Fruit fly (Drosophila melanogaster) whole organism, embryonic: ENCODE data around the gene GCC88.
A peak's percentile ranks its signal among the peaks of the same experiment; 100 is the strongest.

Experiments
- ATbp ChIP-seq: fragments of 200-800 bp; sonication (Bioruptor generic); optimal IDR thresholded peaks from 2 replicates; lab custom pipeline; 2017; ENCODE audit warnings: missing biosample characterization, mild to moderate bottlenecking, missing genetic modification characterization, missing genetic modification reagents
- Ada2b ChIP-seq: fragments of 200-800 bp; sonication (Bioruptor generic); IDR thresholded peaks from 2 replicates; pipeline ENCODE4 v1.3.6; 2022; ENCODE audit warnings: missing biosample characterization, missing genetic modification characterization
- Asciz ChIP-seq: fragments of 200-800 bp; sonication (Bioruptor generic); optimal IDR thresholded peaks from 2 replicates; lab custom pipeline; 2017; ENCODE audit warnings: missing biosample characterization, mild to moderate bottlenecking, missing genetic modification characterization, missing genetic modification reagents
- CG10654 ChIP-seq: fragments of 200-800 bp; sonication (Bioruptor generic); optimal IDR thresholded peaks from 2 replicates; lab custom pipeline; 2016; ENCODE audit warnings: missing biosample characterization, missing genetic modification characterization
- CG11398 ChIP-seq: fragments of 200-800 bp; sonication (Bioruptor generic); optimal IDR thresholded peaks from 2 replicates; lab custom pipeline; 2016; ENCODE audit warnings: missing biosample characterization, missing genetic modification characterization
- CG13287 ChIP-seq: fragments of 200-800 bp; sonication (Bioruptor generic); IDR thresholded peaks from 2 replicates; pipeline ENCODE4 v1.3.6; 2022; ENCODE audit warnings: missing biosample characterization, missing genetic modification characterization; ENCODE audit not compliant: partially characterized antibody
- CG14050 ChIP-seq: fragments of 200-800 bp; sonication (Bioruptor generic); IDR thresholded peaks from 3 replicates; pipeline ENCODE4 v1.3.6; 2022; ENCODE audit warnings: missing biosample characterization, missing genetic modification characterization
- CG15696 ChIP-seq: fragments of 200-800 bp; sonication (Bioruptor generic); optimal IDR thresholded peaks from 2 replicates; lab custom pipeline; 2019; ENCODE audit warnings: missing biosample characterization, mild to moderate bottlenecking, missing genetic modification characterization, moderate library complexity
- CG1603 ChIP-seq: fragments of 200-800 bp; sonication (Bioruptor generic); optimal IDR thresholded peaks from 2 replicates; lab custom pipeline; 2019; ENCODE audit warnings: missing biosample characterization, mild to moderate bottlenecking, missing genetic modification characterization, moderate library complexity
- CG18262 ChIP-seq: fragments of 200-800 bp; optimal IDR thresholded peaks from 3 replicates; lab custom pipeline; 2019; ENCODE audit warnings: missing biosample characterization, mild to moderate bottlenecking, missing genetic modification characterization, moderate library complexity
- CG1832 ChIP-seq: fragments of 200-800 bp; sonication (Bioruptor generic); optimal IDR thresholded peaks from 2 replicates; lab custom pipeline; 2017; ENCODE audit warnings: missing biosample characterization, mild to moderate bottlenecking, missing genetic modification characterization, inconsistent platforms
- CG2129 ChIP-seq: fragments of 200-800 bp; sonication (Bioruptor generic); IDR thresholded peaks from 2 replicates; pipeline ENCODE4 v1.3.6; 2022; ENCODE audit warnings: missing biosample characterization, missing genetic modification characterization; ENCODE audit not compliant: partially characterized antibody
- CG2199 ChIP-seq: fragments of 200-800 bp; sonication (Bioruptor generic); IDR thresholded peaks from 3 replicates; pipeline ENCODE4 v1.3.6; 2022; ENCODE audit warnings: missing biosample characterization, missing genetic modification characterization
- CG2678 ChIP-seq: fragments of 200-800 bp; sonication (Bioruptor generic); optimal IDR thresholded peaks from 3 replicates; lab custom pipeline; 2019; ENCODE audit warnings: missing biosample characterization, mild to moderate bottlenecking, missing genetic modification characterization, moderate library complexity
- CG2889 ChIP-seq: fragments of 200-800 bp; sonication (Bioruptor generic); IDR thresholded peaks from 3 replicates; pipeline ENCODE4 v1.3.6; 2022; ENCODE audit warnings: missing biosample characterization, missing genetic modification characterization
- CG31388 ChIP-seq: fragments of 200-800 bp; sonication (Bioruptor generic); optimal IDR thresholded peaks from 2 replicates; lab custom pipeline; 2016; ENCODE audit warnings: missing biosample characterization, missing genetic modification characterization
- CG4360 ChIP-seq: fragments of 200-800 bp; sonication (Bioruptor generic); IDR thresholded peaks from 2 replicates; pipeline ENCODE4 v1.3.6; 2022; ENCODE audit warnings: missing biosample characterization, missing genetic modification characterization
- CG4820 ChIP-seq: fragments of 200-800 bp; sonication (Bioruptor generic); optimal IDR thresholded peaks from 3 replicates; lab custom pipeline; 2016; ENCODE audit warnings: missing biosample characterization, missing genetic modification characterization
- CG8388 ChIP-seq: fragments of 200-800 bp; sonication (Bioruptor generic); optimal IDR thresholded peaks from 2 replicates; lab custom pipeline; 2019; ENCODE audit warnings: missing biosample characterization, mild to moderate bottlenecking, missing genetic modification characterization, moderate library complexity
- CG9215 ChIP-seq: fragments of 200-800 bp; sonication (Bioruptor generic); IDR thresholded peaks from 2 replicates; pipeline ENCODE4 v1.3.6; 2022; ENCODE audit warnings: missing biosample characterization, missing genetic modification characterization
- Dfd ChIP-seq, 2 experiments: fragments of >200 bp; optimal IDR thresholded peaks; 2 replicates each; lab custom pipeline; 2017; ENCODE audit warnings: missing biosample characterization in 2 of 2, missing genetic modification characterization in 2 of 2
- Eip74EF ChIP-seq, 2 experiments: fragments of 200-800 bp in 1 of 2; fragments of >200 bp in 1 of 2; sonication (Bioruptor generic) in 1 of 2; optimal IDR thresholded peaks; 2 replicates each; lab custom pipeline; 2017 to 2019; ENCODE audit warnings: missing biosample characterization in 2 of 2, missing genetic modification characterization in 2 of 2, mild to moderate bottlenecking in 1 of 2, moderate library complexity in 1 of 2
- GATAe ChIP-seq: fragments of 200-800 bp; sonication (Bioruptor generic); conservative IDR thresholded peaks from 2 replicates; pipeline ENCODE4 v1.3.6; 2022; ENCODE audit warnings: missing biosample characterization, missing genetic modification characterization
- HHEX ChIP-seq: fragments of 200-800 bp; sonication (Bioruptor generic); optimal IDR thresholded peaks from 3 replicates; lab custom pipeline; 2017; ENCODE audit warnings: missing biosample characterization, mild to moderate bottlenecking, missing genetic modification characterization, missing genetic modification reagents
- Hey ChIP-seq: fragments of 200-800 bp; sonication (Bioruptor generic); optimal IDR thresholded peaks from 3 replicates; lab custom pipeline; 2018; ENCODE audit warnings: missing biosample characterization, mild to moderate bottlenecking, missing genetic modification characterization
- Hmr ChIP-seq: fragments of 200-800 bp; sonication (Bioruptor generic); optimal IDR thresholded peaks from 3 replicates; lab custom pipeline; 2017; ENCODE audit warnings: mild to moderate bottlenecking, missing biosample characterization, missing genetic modification reagents, missing genetic modification characterization
- Hr78 ChIP-seq, 2 experiments: fragments of 200-800 bp in 1 of 2; fragments of >200 bp in 1 of 2; sonication (Bioruptor generic) in 1 of 2; optimal IDR thresholded peaks; 2 replicates each; lab custom pipeline; 2017 to 2019; ENCODE audit warnings: missing biosample characterization in 2 of 2, missing genetic modification characterization in 2 of 2, mild to moderate bottlenecking in 1 of 2, moderate library complexity in 1 of 2
- MTF-1 ChIP-seq: fragments of 200-800 bp; sonication (Bioruptor generic); optimal IDR thresholded peaks from 2 replicates; lab custom pipeline; 2018; ENCODE audit warnings: missing biosample characterization, mild to moderate bottlenecking, missing genetic modification characterization, borderline replicate concordance
- Nf-YB ChIP-seq: fragments of 200-800 bp; sonication (Bioruptor generic); optimal IDR thresholded peaks from 3 replicates; lab custom pipeline; 2019; ENCODE audit warnings: missing biosample characterization, mild to moderate bottlenecking, missing genetic modification characterization, moderate library complexity
- Ptx1 ChIP-seq: fragments of 200-800 bp; sonication (Bioruptor generic); IDR thresholded peaks from 2 replicates; pipeline ENCODE4 v1.3.6; 2022; ENCODE audit warnings: missing biosample characterization, missing genetic modification characterization
- Side ChIP-seq: fragments of 200-800 bp; sonication (Bioruptor generic); optimal IDR thresholded peaks from 2 replicates; lab custom pipeline; 2016; ENCODE audit warnings: missing biosample characterization, missing genetic modification characterization
- Ssrp ChIP-seq: fragments of 200-800 bp; sonication (Bioruptor generic); optimal IDR thresholded peaks from 2 replicates; lab custom pipeline; 2018; ENCODE audit warnings: missing biosample characterization, mild to moderate bottlenecking, missing genetic modification characterization, moderate library complexity
- ara ChIP-seq: fragments of 200-800 bp; sonication (Bioruptor generic); IDR thresholded peaks from 2 replicates; pipeline ENCODE4 v1.3.6; 2022; ENCODE audit warnings: missing biosample characterization, missing genetic modification characterization
- ase ChIP-seq: fragments of 200-800 bp; sonication (Bioruptor generic); IDR thresholded peaks from 3 replicates; pipeline ENCODE4 v1.3.6; 2022; ENCODE audit warnings: missing biosample characterization, missing genetic modification characterization
- cas ChIP-seq: fragments of 200-800 bp; sonication (Bioruptor generic); IDR thresholded peaks from 2 replicates; pipeline ENCODE4 v1.3.6; 2022; ENCODE audit warnings: missing biosample characterization, missing genetic modification characterization
- crol ChIP-seq: fragments of 200-800 bp; sonication (Bioruptor generic); IDR thresholded peaks from 2 replicates; pipeline ENCODE4 v1.3.6; 2022; ENCODE audit warnings: missing biosample characterization, missing genetic modification characterization
- da ChIP-seq: fragments of 200-800 bp; sonication (Bioruptor generic); optimal IDR thresholded peaks from 2 replicates; lab custom pipeline; 2016; ENCODE audit warnings: missing biosample characterization, missing genetic modification characterization
- emc ChIP-seq: fragments of 200-800 bp; sonication (Bioruptor generic); optimal IDR thresholded peaks from 2 replicates; lab custom pipeline; 2016; ENCODE audit warnings: missing biosample characterization, missing genetic modification characterization
- fru ChIP-seq: fragments of >200 bp; optimal IDR thresholded peaks from 2 replicates; lab custom pipeline; 2017
- h ChIP-seq: fragments of >200 bp; optimal IDR thresholded peaks from 2 replicates; lab custom pipeline; 2017
- jumu ChIP-seq: fragments of 200-800 bp; sonication (Bioruptor generic); optimal IDR thresholded peaks from 3 replicates; lab custom pipeline; 2016; ENCODE audit warnings: missing biosample characterization, missing genetic modification characterization
- p53 ChIP-seq: fragments of 200-800 bp; sonication (Bioruptor generic); optimal IDR thresholded peaks from 2 replicates; lab custom pipeline; 2016; ENCODE audit warnings: missing biosample characterization, missing genetic modification characterization
- pita ChIP-seq: fragments of 200-800 bp; sonication (Bioruptor generic); optimal IDR thresholded peaks from 2 replicates; lab custom pipeline; 2017; ENCODE audit warnings: missing biosample characterization, mild to moderate bottlenecking, missing genetic modification characterization
- sd ChIP-seq: fragments of 200-800 bp; sonication (Bioruptor generic); optimal IDR thresholded peaks from 3 replicates; lab custom pipeline; 2018; ENCODE audit warnings: missing biosample characterization, mild to moderate bottlenecking, missing genetic modification characterization, moderate library complexity
- slou ChIP-seq: fragments of 200-800 bp; sonication (Bioruptor generic); optimal IDR thresholded peaks from 3 replicates; lab custom pipeline; 2016; ENCODE audit warnings: missing biosample characterization, missing genetic modification characterization
- ssp ChIP-seq: fragments of 200-800 bp; sonication (Bioruptor generic); IDR thresholded peaks from 2 replicates; pipeline ENCODE4 v1.3.6; 2022; ENCODE audit warnings: missing biosample characterization, missing genetic modification characterization
- tin ChIP-seq: fragments of 200-800 bp; sonication (Bioruptor generic); optimal IDR thresholded peaks from 3 replicates; lab custom pipeline; 2016; ENCODE audit warnings: missing biosample characterization, missing genetic modification characterization
- trem ChIP-seq: fragments of 200-800 bp; optimal IDR thresholded peaks from 3 replicates; lab custom pipeline; 2019; ENCODE audit warnings: missing biosample characterization, mild to moderate bottlenecking, missing genetic modification characterization, moderate library complexity
- tx ChIP-seq: fragments of 200-800 bp; sonication (Bioruptor generic); optimal IDR thresholded peaks from 2 replicates; lab custom pipeline; 2016; ENCODE audit warnings: missing biosample characterization, missing genetic modification characterization
- unc-4 ChIP-seq: fragments of 200-800 bp; sonication (Bioruptor generic); IDR thresholded peaks from 2 replicates; pipeline ENCODE4 v1.3.6; 2022; ENCODE audit warnings: missing biosample characterization, missing genetic modification characterization; ENCODE audit not compliant: partially characterized antibody
- vfl ChIP-seq: fragments of 200-800 bp; sonication (Bioruptor generic); optimal IDR thresholded peaks from 2 replicates; lab custom pipeline; 2016; ENCODE audit warnings: missing biosample characterization, missing genetic modification characterization

Gene GCC88

DNA sequence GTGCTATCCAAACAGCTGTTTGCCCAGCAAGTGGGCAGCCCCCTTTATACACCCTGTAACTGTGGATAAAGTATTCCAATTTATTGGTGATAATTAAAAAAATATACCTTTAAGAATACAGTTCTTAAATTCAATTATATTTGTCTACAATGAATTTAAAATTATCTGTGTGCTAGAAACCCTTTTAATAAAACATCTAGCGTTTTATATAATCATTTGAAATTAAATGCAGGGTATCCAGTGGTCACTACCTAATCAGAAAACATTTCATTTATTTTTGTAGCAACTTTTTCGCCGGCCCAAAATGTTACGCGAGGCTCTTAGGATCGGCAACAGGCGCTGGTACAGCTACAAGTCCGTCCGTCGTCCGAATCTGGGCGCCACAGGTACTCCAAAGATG lies 3.9 kb downstream of the GCC88 start, which contains the start of gene CG17726 (continued):
- no peak for TF ChIP-seq CG1832
- peak; percentile 54 for TF ChIP-seq emc (GFP tag; lab: Kevin White, UChicago)
- TF ChIP-seq Hey, result no peak
- TF ChIP-seq CG2678 (tag; lab: Kevin White, UChicago), result peak; percentile 98
- TF ChIP-seq CG13287 (GFP tag; lab: Robert Waterston, UW), result peak; percentile 56; the same call in 1 of the 2 replicates
- TF ChIP-seq CG31388 (GFP tag; lab: Kevin White, UChicago), result peak; percentile 97
- peak; percentile 86 for TF ChIP-seq tx (GFP tag; lab: Kevin White, UChicago)
- peak; percentile 98 for TF ChIP-seq CG14050 (GFP tag; lab: Robert Waterston, UW)
- TF ChIP-seq MTF-1, result peak; percentile 92
- no peak for TF ChIP-seq Asciz (GFP tag; lab: Kevin White, UChicago)
- peak; percentile 98 for TF ChIP-seq CG18262
- peak; percentile 86 for TF ChIP-seq Side (GFP tag; lab: Kevin White, UChicago)
- peak; percentile 82 for TF ChIP-seq CG11398 (GFP tag; lab: Kevin White, UChicago)
- TF ChIP-seq Ada2b, result peak; percentile 98
- peak; percentile 97 for TF ChIP-seq Ssrp (tag; lab: Kevin White, UChicago)
- TF ChIP-seq CG15696 (tag; lab: Kevin White, UChicago), result peak; percentile 96
- TF ChIP-seq unc-4 (GFP tag; lab: Robert Waterston, UW), result no peak
- TF ChIP-seq CG2199, result peak; percentile 94
- TF ChIP-seq Nf-YB (GFP tag; lab: Kevin White, UChicago), result peak; percentile 89
- peak; percentile 88 for TF ChIP-seq GATAe (GFP tag; lab: Robert Waterston, UW)
- TF ChIP-seq slou, result peak; percentile 86
- peak; percentile 93 for TF ChIP-seq CG10654 (GFP tag; lab: Kevin White, UChicago)
- TF ChIP-seq ase (GFP tag; lab: Robert Waterston, UW), result peak; percentile 98
- no peak for TF ChIP-seq h
- TF ChIP-seq CG4360 (GFP tag; lab: Robert Waterston, UW), result peak; percentile 82
- peak; percentile 90 for TF ChIP-seq CG9215 (GFP tag; lab: Robert Waterston, UW)
- TF ChIP-seq ATbp (GFP tag; lab: Kevin White, UChicago), result peak; percentile 95
- peak; percentile 95 for TF ChIP-seq tin (GFP tag; lab: Kevin White, UChicago)
- no peak for TF ChIP-seq Hr78 (GFP tag; optimal IDR thresholded peaks at IDR 0.05; lab: Kevin White, UChicago)
- peak; percentile 92 for TF ChIP-seq sd (tag; lab: Kevin White, UChicago)
- peak; percentile 94 for TF ChIP-seq CG4820 (GFP tag; lab: Kevin White, UChicago)
- TF ChIP-seq Dfd (GFP tag; optimal IDR thresholded peaks at IDR 0.05; lab: Kevin White, UChicago), result no peak
- TF ChIP-seq CG8388 (GFP tag; lab: Kevin White, UChicago), result peak; percentile 98
- TF ChIP-seq CG2129, result no peak
- peak; percentile 99 for TF ChIP-seq trem (tag; lab: Kevin White, UChicago)
- TF ChIP-seq p53 (GFP tag; lab: Kevin White, UChicago), result peak; percentile 56
- TF ChIP-seq HHEX (GFP tag; lab: Kevin White, UChicago), result peak; percentile 91
- peak; percentile 74 for TF ChIP-seq crol
- TF ChIP-seq pita (GFP tag; lab: Kevin White, UChicago), result no peak
- peak; percentile 93 for TF ChIP-seq ssp (GFP tag; lab: Robert Waterston, UW)
- TF ChIP-seq CG1603 (tag; lab: Kevin White, UChicago), result peak; percentile 91
- no peak for TF ChIP-seq Hmr (GFP tag; lab: Kevin White, UChicago)
- peak; percentile 88 for TF ChIP-seq da (GFP tag; lab: Kevin White, UChicago)
- peak; percentile 88 for TF ChIP-seq vfl (GFP tag; lab: Kevin White, UChicago)
- TF ChIP-seq fru (lab: Kevin White, UChicago), result no peak
- TF ChIP-seq cas (GFP tag; lab: Robert Waterston, UW), result peak; percentile 96
- TF ChIP-seq Eip74EF (GFP tag; optimal IDR thresholded peaks at IDR 0.05; lab: Kevin White, UChicago), result peak in 1 of 2 experiments; percentile 97
- TF ChIP-seq ara (GFP tag; lab: Robert Waterston, UW), result peak; percentile 98
- peak; percentile 79 for TF ChIP-seq jumu (GFP tag; lab: Kevin White, UChicago)
- TF ChIP-seq Ptx1 (GFP tag; lab: Robert Waterston, UW), result peak; percentile 98
- TF ChIP-seq CG2889, result peak; percentile 97
